Fruit fly (Drosophila melanogaster) whole organism, embryonic: ENCODE data around the gene Pvf3.
A peak's percentile ranks its signal among the peaks of the same experiment; 100 is the strongest.

ENCODE experiments used
- Aef1 ChIP-seq: fragments of 200-800 bp; sonication (Bioruptor generic); IDR thresholded peaks from 3 replicates; pipeline ENCODE4 v1.3.6; 2022; ENCODE audit warnings: missing biosample characterization, missing genetic modification characterization
- Antp ChIP-seq: fragments of 200-800 bp; sonication (Bioruptor generic); optimal IDR thresholded peaks from 3 replicates; lab custom pipeline; 2016; ENCODE audit warnings: missing biosample characterization, missing genetic modification characterization
- Atf6 ChIP-seq: fragments of 200-800 bp; sonication (Bioruptor generic); IDR thresholded peaks from 2 replicates; pipeline ENCODE4 v1.3.6; 2022; ENCODE audit warnings: missing biosample characterization, missing genetic modification characterization
- BEAF-32 ChIP-seq: fragments of 200-800 bp; sonication (Bioruptor generic); optimal IDR thresholded peaks from 3 replicates; lab custom pipeline; 2017; ENCODE audit warnings: missing biosample characterization, missing genetic modification characterization, mild to moderate bottlenecking, moderate library complexity, missing genetic modification reagents
- Bdp1 ChIP-seq: fragments of 200-800 bp; sonication (Bioruptor generic); optimal IDR thresholded peaks from 3 replicates; lab custom pipeline; 2016; ENCODE audit warnings: missing biosample characterization, missing genetic modification characterization
- CG10147 ChIP-seq: fragments of 200-800 bp; sonication (Bioruptor generic); optimal IDR thresholded peaks from 2 replicates; lab custom pipeline; 2019; ENCODE audit warnings: missing biosample characterization, mild to moderate bottlenecking, missing genetic modification characterization, moderate library complexity
- CG10654 ChIP-seq: fragments of 200-800 bp; sonication (Bioruptor generic); optimal IDR thresholded peaks from 2 replicates; lab custom pipeline; 2016; ENCODE audit warnings: missing biosample characterization, missing genetic modification characterization
- CG11504 ChIP-seq: fragments of 200-800 bp; sonication (Bioruptor generic); optimal IDR thresholded peaks from 3 replicates; lab custom pipeline; 2019; ENCODE audit warnings: missing biosample characterization, mild to moderate bottlenecking, missing genetic modification characterization, moderate library complexity
- CG11723 ChIP-seq: fragments of 200-800 bp; sonication (Bioruptor generic); optimal IDR thresholded peaks from 2 replicates; lab custom pipeline; 2017; ENCODE audit warnings: missing biosample characterization, mild to moderate bottlenecking, missing genetic modification characterization
- CG12071 ChIP-seq: fragments of 200-800 bp; sonication (Bioruptor generic); optimal IDR thresholded peaks from 3 replicates; lab custom pipeline; 2018; ENCODE audit warnings: missing biosample characterization, mild to moderate bottlenecking, missing genetic modification characterization
- CG14014 ChIP-seq: fragments of 200-800 bp; sonication (Bioruptor generic); IDR thresholded peaks from 2 replicates; pipeline ENCODE4 v1.3.6; 2022; ENCODE audit warnings: missing biosample characterization, missing genetic modification characterization
- CG15269 ChIP-seq: fragments of 200-800 bp; sonication (Bioruptor generic); optimal IDR thresholded peaks from 2 replicates; lab custom pipeline; 2018; ENCODE audit warnings: missing biosample characterization, mild to moderate bottlenecking, missing genetic modification characterization, moderate library complexity
- CG15479 ChIP-seq: fragments of 200-800 bp; sonication (Bioruptor generic); optimal IDR thresholded peaks from 3 replicates; lab custom pipeline; 2019; ENCODE audit warnings: missing biosample characterization, mild to moderate bottlenecking, missing genetic modification characterization, moderate library complexity
- CG17912 ChIP-seq: fragments of 200-800 bp; sonication (Bioruptor generic); optimal IDR thresholded peaks from 2 replicates; lab custom pipeline; 2018; ENCODE audit warnings: missing biosample characterization, mild to moderate bottlenecking, missing genetic modification characterization
- CG1832 ChIP-seq: fragments of 200-800 bp; sonication (Bioruptor generic); optimal IDR thresholded peaks from 2 replicates; lab custom pipeline; 2017; ENCODE audit warnings: missing biosample characterization, mild to moderate bottlenecking, missing genetic modification characterization, inconsistent platforms
- CG2116 ChIP-seq: fragments of 200-800 bp; sonication (Bioruptor generic); optimal IDR thresholded peaks from 3 replicates; lab custom pipeline; 2018; ENCODE audit warnings: missing biosample characterization, mild to moderate bottlenecking, missing genetic modification characterization
- CG30020 ChIP-seq: fragments of 200-800 bp; optimal IDR thresholded peaks from 2 replicates; lab custom pipeline; 2019; ENCODE audit warnings: missing biosample characterization, mild to moderate bottlenecking, missing genetic modification characterization, moderate library complexity
- CG30431 ChIP-seq: fragments of 200-800 bp; sonication (Bioruptor generic); optimal IDR thresholded peaks from 2 replicates; lab custom pipeline; 2017; ENCODE audit warnings: missing biosample characterization, missing genetic modification characterization
- CG31365 ChIP-seq: fragments of 200-800 bp; sonication (Bioruptor generic); optimal IDR thresholded peaks from 2 replicates; lab custom pipeline; 2018; ENCODE audit warnings: missing biosample characterization, mild to moderate bottlenecking, missing genetic modification characterization
- CG3163 ChIP-seq: fragments of 200-800 bp; sonication (Bioruptor generic); optimal IDR thresholded peaks from 3 replicates; lab custom pipeline; 2016; ENCODE audit warnings: missing biosample characterization, missing genetic modification characterization
- CG4707 ChIP-seq: fragments of 200-800 bp; sonication (Bioruptor generic); optimal IDR thresholded peaks from 2 replicates; lab custom pipeline; 2018; ENCODE audit warnings: missing biosample characterization, mild to moderate bottlenecking, missing genetic modification characterization, moderate library complexity
- CG7786 ChIP-seq: fragments of 200-800 bp; sonication (Bioruptor generic); optimal IDR thresholded peaks from 2 replicates; lab custom pipeline; 2016; ENCODE audit warnings: missing biosample characterization, missing genetic modification characterization
- CG7839 ChIP-seq: fragments of 200-800 bp; sonication (Bioruptor generic); optimal IDR thresholded peaks from 3 replicates; lab custom pipeline; 2018; ENCODE audit warnings: missing biosample characterization, mild to moderate bottlenecking, missing genetic modification characterization, moderate library complexity
- CG8388 ChIP-seq: fragments of 200-800 bp; sonication (Bioruptor generic); optimal IDR thresholded peaks from 2 replicates; lab custom pipeline; 2019; ENCODE audit warnings: missing biosample characterization, mild to moderate bottlenecking, missing genetic modification characterization, moderate library complexity
- CG9797 ChIP-seq: fragments of 200-800 bp; sonication (Bioruptor generic); optimal IDR thresholded peaks from 3 replicates; lab custom pipeline; 2018; ENCODE audit warnings: missing biosample characterization, mild to moderate bottlenecking, missing genetic modification characterization
- CG9932 ChIP-seq: fragments of 200-800 bp; sonication (Bioruptor generic); IDR thresholded peaks from 2 replicates; pipeline ENCODE4 v1.3.6; 2022; ENCODE audit warnings: missing biosample characterization, missing genetic modification characterization
- CoRest ChIP-seq: fragments of 200-800 bp; sonication (Bioruptor generic); optimal IDR thresholded peaks from 3 replicates; lab custom pipeline; 2018; ENCODE audit warnings: missing biosample characterization, mild to moderate bottlenecking, missing genetic modification characterization, moderate library complexity
- Dp ChIP-seq: fragments of 200-800 bp; sonication (Bioruptor generic); optimal IDR thresholded peaks from 2 replicates; lab custom pipeline; 2018; ENCODE audit warnings: missing biosample characterization, mild to moderate bottlenecking, missing genetic modification characterization, moderate library complexity
- Eip74EF ChIP-seq, 2 experiments: fragments of 200-800 bp in 1 of 2; fragments of >200 bp in 1 of 2; sonication (Bioruptor generic) in 1 of 2; optimal IDR thresholded peaks; 2 replicates each; lab custom pipeline; 2017 to 2019; ENCODE audit warnings: missing biosample characterization in 2 of 2, missing genetic modification characterization in 2 of 2, mild to moderate bottlenecking in 1 of 2, moderate library complexity in 1 of 2
- HLH54F ChIP-seq: fragments of 200-800 bp; sonication (Bioruptor generic); optimal IDR thresholded peaks from 3 replicates; lab custom pipeline; 2016; ENCODE audit warnings: missing biosample characterization, missing genetic modification characterization
- Hsf ChIP-seq: fragments of 200-800 bp; sonication (Bioruptor generic); optimal IDR thresholded peaks from 3 replicates; lab custom pipeline; 2016; ENCODE audit warnings: missing biosample characterization, missing genetic modification characterization
- Meics ChIP-seq: fragments of 200-800 bp; sonication (Bioruptor generic); optimal IDR thresholded peaks from 2 replicates; lab custom pipeline; 2017; ENCODE audit warnings: missing biosample characterization, mild to moderate bottlenecking, missing genetic modification characterization
- Mes4 ChIP-seq: fragments of 200-800 bp; sonication (Bioruptor generic); optimal IDR thresholded peaks from 2 replicates; lab custom pipeline; 2016; ENCODE audit warnings: missing biosample characterization, missing genetic modification characterization
- NC2α ChIP-seq: fragments of 200-800 bp; sonication (Bioruptor generic); optimal IDR thresholded peaks from 2 replicates; lab custom pipeline; 2016; ENCODE audit warnings: missing biosample characterization, missing genetic modification characterization
- Nf-YC ChIP-seq: fragments of 200-800 bp; optimal IDR thresholded peaks from 3 replicates; lab custom pipeline; 2019; ENCODE audit warnings: missing biosample characterization, mild to moderate bottlenecking, missing genetic modification characterization, moderate library complexity
- Oli ChIP-seq: fragments of 200-800 bp; sonication (Bioruptor generic); optimal IDR thresholded peaks from 2 replicates; lab custom pipeline; 2018; ENCODE audit warnings: missing biosample characterization, mild to moderate bottlenecking, missing genetic modification characterization, moderate library complexity
- Opbp ChIP-seq: fragments of 200-800 bp; sonication (Bioruptor generic); IDR thresholded peaks from 3 replicates; pipeline ENCODE4 v1.3.6; 2022; ENCODE audit warnings: missing biosample characterization, missing genetic modification characterization; ENCODE audit not compliant: partially characterized antibody
- Six4 ChIP-seq: fragments of 200-800 bp; sonication (Bioruptor generic); optimal IDR thresholded peaks from 2 replicates; lab custom pipeline; 2016; ENCODE audit warnings: missing biosample characterization, missing genetic modification characterization
- al ChIP-seq: fragments of 200-800 bp; sonication (Bioruptor generic); IDR thresholded peaks from 2 replicates; pipeline ENCODE4 v1.3.6; 2022; ENCODE audit warnings: missing biosample characterization, missing genetic modification characterization
- bbx ChIP-seq: fragments of 200-800 bp; sonication (Bioruptor generic); IDR thresholded peaks from 2 replicates; pipeline ENCODE4 v1.3.6; 2022; ENCODE audit warnings: missing biosample characterization, missing genetic modification characterization; ENCODE audit not compliant: partially characterized antibody
- bcd ChIP-seq: fragments of 200-800 bp; sonication (Bioruptor generic); optimal IDR thresholded peaks from 2 replicates; lab custom pipeline; 2017; ENCODE audit warnings: missing biosample characterization, mild to moderate bottlenecking, missing genetic modification characterization
- ci ChIP-seq: fragments of 200-800 bp; sonication (Bioruptor generic); IDR thresholded peaks from 3 replicates; pipeline ENCODE4 v1.3.6; 2022; ENCODE audit warnings: missing biosample characterization, missing genetic modification characterization
- emc ChIP-seq: fragments of 200-800 bp; sonication (Bioruptor generic); optimal IDR thresholded peaks from 2 replicates; lab custom pipeline; 2016; ENCODE audit warnings: missing biosample characterization, missing genetic modification characterization
- gfzf ChIP-seq: fragments of 200-800 bp; sonication (Bioruptor generic); optimal IDR thresholded peaks from 2 replicates; lab custom pipeline; 2016; ENCODE audit warnings: missing biosample characterization, mild to moderate bottlenecking, missing genetic modification characterization, moderate library complexity
- knrl ChIP-seq: fragments of 200-800 bp; sonication (Bioruptor generic); IDR thresholded peaks from 3 replicates; pipeline ENCODE4 v1.3.6; 2022; ENCODE audit warnings: missing biosample characterization, missing genetic modification characterization; ENCODE audit not compliant: partially characterized antibody
- nom ChIP-seq: fragments of 200-800 bp; sonication (Bioruptor generic); optimal IDR thresholded peaks from 2 replicates; lab custom pipeline; 2017; ENCODE audit warnings: missing biosample characterization, missing genetic modification characterization, mild to moderate bottlenecking, moderate library complexity, missing genetic modification reagents
- pita ChIP-seq: fragments of 200-800 bp; sonication (Bioruptor generic); optimal IDR thresholded peaks from 2 replicates; lab custom pipeline; 2017; ENCODE audit warnings: missing biosample characterization, mild to moderate bottlenecking, missing genetic modification characterization
- schlank ChIP-seq: fragments of 200-800 bp; sonication (Bioruptor generic); optimal IDR thresholded peaks from 2 replicates; lab custom pipeline; 2018; ENCODE audit warnings: missing biosample characterization, mild to moderate bottlenecking, missing genetic modification characterization
- scrt ChIP-seq: fragments of 200-800 bp; sonication (Bioruptor generic); optimal IDR thresholded peaks from 2 replicates; lab custom pipeline; 2018; ENCODE audit warnings: missing biosample characterization, mild to moderate bottlenecking, missing genetic modification characterization, moderate library complexity
- tx ChIP-seq: fragments of 200-800 bp; sonication (Bioruptor generic); optimal IDR thresholded peaks from 2 replicates; lab custom pipeline; 2016; ENCODE audit warnings: missing biosample characterization, missing genetic modification characterization
- vnd ChIP-seq: fragments of 200-800 bp; sonication (Bioruptor generic); IDR thresholded peaks from 3 replicates; pipeline ENCODE4 v1.3.6; 2022; ENCODE audit warnings: missing biosample characterization, missing genetic modification characterization; ENCODE audit not compliant: partially characterized antibody

Gene Pvf3

DNA sequence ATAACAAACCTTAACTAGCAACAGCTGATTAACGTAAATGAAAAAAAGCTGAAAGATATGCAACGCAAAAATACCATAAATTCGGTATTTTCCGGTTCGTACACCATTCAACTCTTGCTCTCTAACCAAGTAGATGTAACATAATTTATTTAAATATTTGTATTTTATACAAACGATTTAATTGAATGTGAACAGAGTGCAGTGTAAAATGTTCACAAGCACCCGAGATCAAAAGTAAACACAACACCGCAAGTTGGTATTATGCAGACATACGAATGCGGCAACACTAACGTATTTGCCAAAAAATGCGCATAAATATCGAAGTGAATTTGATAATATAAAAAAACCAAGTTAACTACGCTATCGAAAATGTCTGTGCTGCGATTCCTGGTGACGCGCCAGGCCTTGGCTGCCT, 24.5 kb upstream of the Pvf3 start, which contains the start of gene MICU1 (continued):
- TF ChIP-seq Antp (GFP tag; lab: Kevin White, UChicago) (no peak), Nf-YC (tag; lab: Kevin White, UChicago) (no peak), CG11504 (peak; percentile 54), al (GFP tag; lab: Robert Waterston, UW) (no peak), Eip74EF (GFP tag; optimal IDR thresholded peaks at IDR 0.05; lab: Kevin White, UChicago) (no peak), Dp (GFP tag; lab: Kevin White, UChicago) (peak; percentile 21), CG11723 (GFP tag; lab: Kevin White, UChicago) (no peak), bbx (GFP tag; lab: Robert Waterston, UW) (no peak), CG17912 (no peak), CG7839 (tag; lab: Kevin White, UChicago) (no peak), ci (GFP tag; lab: Robert Waterston, UW) (no peak), CG30020 (tag; lab: Kevin White, UChicago) (peak; percentile 32), emc (GFP tag; lab: Kevin White, UChicago) (no peak), HLH54F (GFP tag; lab: Kevin White, UChicago) (no peak), CG10147 (GFP tag; lab: Kevin White, UChicago) (no peak), knrl (GFP tag; lab: Robert Waterston, UW) (no peak), CG1832 (GFP tag; lab: Kevin White, UChicago) (no peak), Hsf (GFP tag; lab: Kevin White, UChicago) (peak; percentile 15), Atf6 (GFP tag; lab: Robert Waterston, UW) (no peak), bcd (GFP tag; lab: Kevin White, UChicago) (no peak), vnd (GFP tag; lab: Robert Waterston, UW) (no peak), CG3163 (GFP tag; lab: Kevin White, UChicago) (no peak), Mes4 (GFP tag; lab: Kevin White, UChicago) (no peak), CG2116 (GFP tag; lab: Kevin White, UChicago) (peak; percentile 44), tx (no peak), scrt (GFP tag; lab: Kevin White, UChicago) (peak; percentile 30), Oli (no peak), CG4707 (no peak), CG30431 (GFP tag; lab: Kevin White, UChicago) (no peak), BEAF-32 (GFP tag; lab: Kevin White, UChicago) (peak; percentile 34), CG7786 (GFP tag; lab: Kevin White, UChicago) (no peak), Bdp1 (GFP tag; lab: Kevin White, UChicago) (no peak), CG15269 (tag; lab: Kevin White, UChicago) (no peak), nom (GFP tag; lab: Kevin White, UChicago) (no peak), Opbp (no peak), CoRest (tag; lab: Kevin White, UChicago) (peak; percentile 5), CG8388 (GFP tag; lab: Kevin White, UChicago) (peak; percentile 17), CG14014 (GFP tag; lab: Robert Waterston, UW) (no peak), Six4 (no peak), CG12071 (no peak), CG31365 (tag; lab: Kevin White, UChicago) (no peak), CG15479 (GFP tag; lab: Kevin White, UChicago) (no peak), Aef1 (GFP tag; lab: Robert Waterston, UW) (no peak), CG10654 (GFP tag; lab: Kevin White, UChicago) (no peak), CG9797 (GFP tag; lab: Kevin White, UChicago) (peak; percentile 65), gfzf (peak; percentile 83), CG9932 (GFP tag; lab: Robert Waterston, UW) (no peak), schlank (tag; lab: Kevin White, UChicago) (no peak), pita (GFP tag; lab: Kevin White, UChicago) (no peak), NC2α (GFP tag; lab: Kevin White, UChicago) (no peak), Meics (GFP tag; lab: Kevin White, UChicago) (no peak)
